Worm (Caenorhabditis elegans) whole organism, L2 larva: Measurements from ENCODE around the gene C56A3.5.

Experiments used
- C34F6.9 ChIP-seq: fragments of 150-350 bp; optimal IDR thresholded peaks from 2 replicates; lab custom pipeline; 2014; ENCODE audit warnings: missing biosample characterization, missing genetic modification characterization
- F13H6.1 ChIP-seq: sonication (generic microtip); optimal IDR thresholded peaks from 2 replicates; lab custom pipeline; 2016; ENCODE audit warnings: missing genetic modification characterization, missing compliant biosample characterization
- R02D3.7 ChIP-seq: fragments of 150-350 bp; optimal IDR thresholded peaks from 2 replicates; lab custom pipeline; 2014; ENCODE audit warnings: missing biosample characterization, missing genetic modification characterization
- Y55F3AM.14 ChIP-seq: fragments of 200-800 bp; sonication (Bioruptor generic); optimal IDR thresholded peaks from 2 replicates; lab custom pipeline; 2018; ENCODE audit warnings: mild to moderate bottlenecking, missing genetic modification characterization, missing compliant biosample characterization
- aly-2 ChIP-seq: fragments of 150-350 bp; optimal IDR thresholded peaks from 2 replicates; lab custom pipeline; 2014; ENCODE audit warnings: missing biosample characterization, missing genetic modification characterization
- ama-1 ChIP-seq: fragments of 150-350 bp; optimal IDR thresholded peaks from 2 replicates; lab custom pipeline; 2018; ENCODE audit warnings: inconsistent platforms
- blmp-1 ChIP-seq: sonication (generic microtip); optimal IDR thresholded peaks from 2 replicates; lab custom pipeline; 2017; ENCODE audit warnings: missing genetic modification characterization, mild to moderate bottlenecking, missing compliant biosample characterization, antibody characterized with exemption, moderate library complexity; ENCODE audit not compliant: insufficient read depth
- ceh-16 ChIP-seq: fragments of 150-350 bp; optimal IDR thresholded peaks from 2 replicates; lab custom pipeline; 2014; ENCODE audit warnings: missing biosample characterization, missing genetic modification characterization
- ceh-82 ChIP-seq: fragments of 150-350 bp; optimal IDR thresholded peaks from 2 replicates; lab custom pipeline; 2014; ENCODE audit warnings: missing biosample characterization, missing genetic modification characterization
- crh-2 ChIP-seq: sonication (generic microtip); optimal IDR thresholded peaks from 2 replicates; lab custom pipeline; 2017; ENCODE audit warnings: missing biosample characterization, missing genetic modification characterization
- dmd-4 ChIP-seq: sonication (generic microtip); optimal IDR thresholded peaks from 2 replicates; lab custom pipeline; 2017; ENCODE audit warnings: missing biosample characterization, missing genetic modification characterization
- egl-27 ChIP-seq: sonication (generic microtip); optimal IDR thresholded peaks from 3 replicates; lab custom pipeline; 2017; ENCODE audit warnings: missing biosample characterization, missing genetic modification reagents, missing genetic modification characterization
- elt-3 ChIP-seq: sonication (generic microtip); optimal IDR thresholded peaks from 2 replicates; lab custom pipeline; 2017; ENCODE audit warnings: missing biosample characterization, missing genetic modification characterization
- fos-1 ChIP-seq: fragments of 150-350 bp; optimal IDR thresholded peaks from 2 replicates; lab custom pipeline; 2014; ENCODE audit warnings: missing biosample characterization, missing genetic modification characterization
- gmeb-1 ChIP-seq: fragments of 150-350 bp; optimal IDR thresholded peaks from 2 replicates; lab custom pipeline; 2014; ENCODE audit warnings: missing biosample characterization, missing genetic modification characterization
- lin-11 ChIP-seq: fragments of 150-350 bp; sonication (generic microtip); optimal IDR thresholded peaks from 2 replicates; lab custom pipeline; 2014; ENCODE audit warnings: missing biosample characterization, missing genetic modification characterization, inconsistent platforms, mixed read lengths
- lin-13 ChIP-seq: fragments of 150-350 bp; optimal IDR thresholded peaks from 2 replicates; lab custom pipeline; 2014; ENCODE audit warnings: missing biosample characterization, missing genetic modification reagents, missing genetic modification characterization
- lin-39 ChIP-seq: fragments of 150-350 bp; optimal IDR thresholded peaks from 2 replicates; lab custom pipeline; 2014; ENCODE audit warnings: missing biosample characterization, missing genetic modification reagents, missing genetic modification characterization
- lsy-2 ChIP-seq, 2 experiments: fragments of 150-350 bp in 1 of 2; sonication (generic microtip) in 1 of 2; optimal IDR thresholded peaks; 2 replicates each; lab custom pipeline; 2014 to 2017; ENCODE audit warnings: missing biosample characterization in 2 of 2, missing genetic modification characterization in 2 of 2
- mab-5 ChIP-seq: fragments of 150-350 bp; optimal IDR thresholded peaks from 2 replicates; lab custom pipeline; 2014; ENCODE audit warnings: missing biosample characterization, missing genetic modification characterization
- nhr-10 ChIP-seq: sonication (generic microtip); optimal IDR thresholded peaks from 2 replicates; lab custom pipeline; 2017; ENCODE audit warnings: missing biosample characterization, missing genetic modification characterization
- nhr-11 ChIP-seq: fragments of 150-350 bp; optimal IDR thresholded peaks from 2 replicates; lab custom pipeline; 2014; ENCODE audit warnings: missing biosample characterization, missing genetic modification characterization
- nhr-12 ChIP-seq: fragments of 150-350 bp; optimal IDR thresholded peaks from 2 replicates; lab custom pipeline; 2014; ENCODE audit warnings: missing biosample characterization, missing genetic modification characterization
- nhr-129 ChIP-seq: fragments of 150-350 bp; optimal IDR thresholded peaks from 2 replicates; lab custom pipeline; 2014; ENCODE audit warnings: missing biosample characterization, missing genetic modification characterization
- nhr-21 ChIP-seq: fragments of 150-350 bp; optimal IDR thresholded peaks from 2 replicates; lab custom pipeline; 2014; ENCODE audit warnings: missing biosample characterization, missing genetic modification characterization
- nhr-25 ChIP-seq: fragments of 150-350 bp; sonication (generic microtip); optimal IDR thresholded peaks from 3 replicates; lab custom pipeline; 2014; ENCODE audit warnings: missing biosample characterization, missing genetic modification characterization
- nhr-77 ChIP-seq: fragments of 150-350 bp; optimal IDR thresholded peaks from 2 replicates; lab custom pipeline; 2014; ENCODE audit warnings: missing biosample characterization, missing genetic modification characterization
- sma-9 ChIP-seq, 2 experiments: fragments of 150-350 bp in 1 of 2; sonication (generic microtip) in 1 of 2; optimal IDR thresholded peaks; 2 replicates each; lab custom pipeline; 2014 to 2016; ENCODE audit warnings: missing genetic modification characterization in 2 of 2, mild to moderate bottlenecking in 1 of 2, missing biosample characterization in 1 of 2, missing compliant biosample characterization in 1 of 2, missing genetic modification reagents in 1 of 2, moderate library complexity in 1 of 2
- snpc-4 ChIP-seq: fragments of 150-350 bp; optimal IDR thresholded peaks from 2 replicates; lab custom pipeline; 2014; ENCODE audit warnings: missing biosample characterization, missing genetic modification characterization
- unc-55 ChIP-seq: fragments of 150-350 bp; sonication (generic microtip); optimal IDR thresholded peaks from 3 replicates; lab custom pipeline; 2014; ENCODE audit warnings: missing biosample characterization, missing genetic modification reagents, missing genetic modification characterization
- unc-62 ChIP-seq: fragments of 150-350 bp; optimal IDR thresholded peaks from 2 replicates; lab custom pipeline; 2014; ENCODE audit warnings: missing biosample characterization, missing genetic modification reagents, missing genetic modification characterization
- zag-1 ChIP-seq: fragments of 150-350 bp; optimal IDR thresholded peaks from 2 replicates; lab custom pipeline; 2014; ENCODE audit warnings: missing biosample characterization, missing genetic modification characterization
- ztf-11 ChIP-seq: sonication (generic microtip); optimal IDR thresholded peaks from 2 replicates; lab custom pipeline; 2017; ENCODE audit warnings: missing biosample characterization, missing genetic modification characterization

Gene C56A3.5

ce11 chrV:13506321-13506720, 45.4 kb upstream of the C56A3.5 start, which contains the start of gene R11G10.4:
R11G10.4 (plus strand) TSS chrV:13506621.
- no peak for TF ChIP-seq crh-2
- no peak for TF ChIP-seq nhr-77 (tag; lab: Kevin White, UChicago)
- TF ChIP-seq sma-9 (GFP tag; optimal IDR thresholded peaks at IDR 0.05; lab: Kevin White, UChicago), result no peak
- TF ChIP-seq sma-9 (tag; optimal IDR thresholded peaks at IDR 0.05; lab: Kevin White, UChicago), result no peak
- no peak for TF ChIP-seq aly-2 (tag; lab: Kevin White, UChicago)
- no peak for TF ChIP-seq fos-1 (tag; lab: Kevin White, UChicago)
- TF ChIP-seq egl-27 (tag; lab: Kevin White, UChicago), result no peak
- TF ChIP-seq R02D3.7 (tag; lab: Kevin White, UChicago), result no peak
- TF ChIP-seq nhr-25 (tag; lab: Kevin White, UChicago), result no peak
- TF ChIP-seq elt-3, result no peak
- no peak for TF ChIP-seq nhr-21 (tag; lab: Kevin White, UChicago)
- TF ChIP-seq ceh-82 (tag; lab: Kevin White, UChicago), result no peak
- TF ChIP-seq unc-62, result no peak
- no peak for TF ChIP-seq zag-1 (tag; lab: Kevin White, UChicago)
- TF ChIP-seq nhr-12 (tag; lab: Kevin White, UChicago), result no peak
- TF ChIP-seq nhr-10 (tag; lab: Kevin White, UChicago), result no peak
- no peak for TF ChIP-seq nhr-129
- no peak for TF ChIP-seq mab-5 (tag; lab: Kevin White, UChicago)
- no peak for TF ChIP-seq lin-39 (tag; lab: Kevin White, UChicago)
- no peak for TF ChIP-seq dmd-4
- no peak for TF ChIP-seq unc-55 (GFP tag; lab: Kevin White, UChicago)

DNA sequence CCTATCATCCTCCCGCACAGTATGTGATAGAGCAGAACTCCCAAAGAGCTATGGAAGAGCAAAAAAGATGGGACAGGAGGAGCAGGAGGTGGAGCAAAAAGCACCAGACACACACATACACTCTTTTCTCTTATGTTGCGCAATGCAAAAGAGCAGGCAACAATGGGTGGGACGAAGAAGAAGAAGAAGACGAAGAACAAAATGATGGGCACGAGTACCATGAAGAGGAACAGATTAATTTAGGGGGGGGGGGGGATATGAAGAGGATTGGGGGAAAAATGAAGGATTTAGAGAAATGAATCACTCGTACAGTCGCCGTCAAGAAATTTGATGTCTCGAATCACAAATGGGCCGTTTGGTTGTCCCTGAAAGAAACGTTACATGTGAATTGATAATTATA, 40.1 kb upstream of the C56A3.5 start, which contains the start of gene avr-15:
TSS of gene avr-15 (minus strand) at position 101 of the 400 bp plus-strand sequence.
- no peak for TF ChIP-seq crh-2
- no peak for TF ChIP-seq lin-39 (tag; lab: Kevin White, UChicago)
- no peak for TF ChIP-seq zag-1 (tag; lab: Kevin White, UChicago)
- TF ChIP-seq lsy-2 (tag; optimal IDR thresholded peaks at IDR 0.05; lab: Kevin White, UChicago), result no peak
- no peak for TF ChIP-seq blmp-1 (tag; lab: Kevin White, UChicago)
- TF ChIP-seq aly-2 (tag; lab: Kevin White, UChicago), result no peak
- no peak for TF ChIP-seq lin-13
- TF ChIP-seq ama-1, result no peak
- TF ChIP-seq ceh-82 (tag; lab: Kevin White, UChicago), result no peak
- no peak for TF ChIP-seq Y55F3AM.14
- no peak for TF ChIP-seq ztf-11 (tag; lab: Kevin White, UChicago)

DNA sequence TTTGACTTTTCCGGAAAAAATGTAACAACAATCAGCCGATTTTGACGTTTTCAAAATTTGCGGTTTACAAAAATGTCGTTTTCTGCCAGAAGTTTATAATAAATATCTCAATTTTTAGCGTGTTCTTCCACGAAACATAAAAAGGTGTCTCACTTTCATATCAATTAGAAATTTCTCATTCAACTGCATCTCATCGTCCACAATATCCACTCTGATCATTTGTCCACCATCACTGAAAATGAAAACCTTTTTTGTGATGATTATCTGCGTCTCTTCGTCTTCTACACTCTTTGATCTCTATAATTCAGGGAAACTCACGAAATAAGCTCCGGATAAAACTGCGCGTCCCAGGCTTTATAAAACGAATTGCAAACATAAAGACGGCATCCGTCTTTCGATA, 39.3 kb upstream of the C56A3.5 start:
- TF ChIP-seq unc-55 (GFP tag; lab: Kevin White, UChicago), result no peak
- TF ChIP-seq elt-3, result no peak
- TF ChIP-seq sma-9 (GFP tag; optimal IDR thresholded peaks at IDR 0.05; lab: Kevin White, UChicago), result no peak
- no peak for TF ChIP-seq sma-9 (tag; optimal IDR thresholded peaks at IDR 0.05; lab: Kevin White, UChicago)
- no peak for TF ChIP-seq ama-1
- no peak for TF ChIP-seq nhr-10 (tag; lab: Kevin White, UChicago)
- TF ChIP-seq lin-39 (tag; lab: Kevin White, UChicago), result no peak
- TF ChIP-seq fos-1 (tag; lab: Kevin White, UChicago), result no peak

DNA sequence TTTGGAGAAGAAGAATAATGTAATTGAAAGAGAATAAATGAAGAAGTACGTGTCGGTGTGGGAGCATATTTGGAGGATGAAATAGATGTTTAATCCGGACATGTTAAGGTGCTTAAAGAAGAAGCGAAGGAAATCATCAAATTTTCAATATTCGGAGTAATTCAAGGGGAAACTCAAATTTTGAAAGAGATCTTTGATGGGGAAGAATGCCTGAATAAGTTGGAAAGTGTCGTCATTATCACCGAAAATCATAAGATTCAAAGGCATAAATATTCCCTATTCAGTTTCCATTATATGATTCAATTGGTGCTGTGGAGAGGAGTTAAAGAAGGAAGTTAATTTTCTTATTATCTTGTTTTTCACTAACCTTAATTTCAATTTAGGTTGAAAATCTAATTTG, 36.7 kb upstream of the C56A3.5 start, which contains the start of gene semi-1:
TSS of gene semi-1 (minus strand) at position 101 of the 400 bp plus-strand sequence.
- no peak for TF ChIP-seq nhr-21 (tag; lab: Kevin White, UChicago)
- no peak for TF ChIP-seq lin-13
- no peak for TF ChIP-seq aly-2 (tag; lab: Kevin White, UChicago)
- no peak for TF ChIP-seq sma-9 (GFP tag; optimal IDR thresholded peaks at IDR 0.05; lab: Kevin White, UChicago)
- no peak for TF ChIP-seq sma-9 (tag; optimal IDR thresholded peaks at IDR 0.05; lab: Kevin White, UChicago)
- no peak for TF ChIP-seq snpc-4 (tag; lab: Kevin White, UChicago)
- no peak for TF ChIP-seq gmeb-1 (tag; lab: Kevin White, UChicago)
- no peak for TF ChIP-seq lin-11 (tag; lab: Kevin White, UChicago)
- no peak for TF ChIP-seq nhr-25 (tag; lab: Kevin White, UChicago)
- TF ChIP-seq dmd-4, result no peak
- no peak for TF ChIP-seq F13H6.1
- TF ChIP-seq fos-1 (tag; lab: Kevin White, UChicago), result no peak
- no peak for TF ChIP-seq ama-1
- no peak for TF ChIP-seq R02D3.7 (tag; lab: Kevin White, UChicago)

ce11 chrV:13523194-13523593, 28.6 kb upstream of the C56A3.5 start, which contains the start of gene R11G10.3:
R11G10.3 (plus strand) TSS chrV:13523494.
- TF ChIP-seq ceh-82 (tag; lab: Kevin White, UChicago), result no peak
- TF ChIP-seq sma-9 (GFP tag; optimal IDR thresholded peaks at IDR 0.05; lab: Kevin White, UChicago), result no peak
- TF ChIP-seq sma-9 (tag; optimal IDR thresholded peaks at IDR 0.05; lab: Kevin White, UChicago), result no peak
- no peak for TF ChIP-seq ceh-16 (tag; lab: Kevin White, UChicago)
- TF ChIP-seq C34F6.9 (tag; lab: Kevin White, UChicago), result no peak
- TF ChIP-seq nhr-11, result no peak
- no peak for TF ChIP-seq lin-11 (tag; lab: Kevin White, UChicago)
- TF ChIP-seq zag-1 (tag; lab: Kevin White, UChicago), result no peak
- no peak for TF ChIP-seq nhr-12 (tag; lab: Kevin White, UChicago)
- TF ChIP-seq nhr-77 (tag; lab: Kevin White, UChicago), result no peak
- no peak for TF ChIP-seq snpc-4 (tag; lab: Kevin White, UChicago)
- no peak for TF ChIP-seq nhr-21 (tag; lab: Kevin White, UChicago)
- no peak for TF ChIP-seq mab-5 (tag; lab: Kevin White, UChicago)
- TF ChIP-seq fos-1 (tag; lab: Kevin White, UChicago), result no peak
- TF ChIP-seq egl-27 (tag; lab: Kevin White, UChicago), result no peak
- TF ChIP-seq aly-2 (tag; lab: Kevin White, UChicago), result no peak
- TF ChIP-seq unc-55 (GFP tag; lab: Kevin White, UChicago), result no peak
